Worm (Caenorhabditis elegans) whole organism, L4/young adult: ENCODE measurements around the gene mls-1.
"Not testable (repeated sequence)": the region's sequence is repeated elsewhere in the genome, so short reads cannot be mapped to it uniquely, and the experiment has no call there.

Source experiments
- W03F9.2 ChIP-seq: fragments of 150-350 bp; optimal IDR thresholded peaks from 2 replicates; lab custom pipeline; 2014; ENCODE audit warnings: missing biosample characterization, missing genetic modification characterization
- dao-5 ChIP-seq: sonication (generic microtip); optimal IDR thresholded peaks from 2 replicates; lab custom pipeline; 2016; ENCODE audit warnings: missing genotype, missing genetic modification characterization, moderate library complexity, missing compliant biosample characterization
- him-1 ChIP-seq: sonication (generic microtip); optimal IDR thresholded peaks from 2 replicates; lab custom pipeline; 2016; ENCODE audit warnings: missing genotype, missing genetic modification reagents, missing genetic modification characterization, missing compliant biosample characterization

DNA sequence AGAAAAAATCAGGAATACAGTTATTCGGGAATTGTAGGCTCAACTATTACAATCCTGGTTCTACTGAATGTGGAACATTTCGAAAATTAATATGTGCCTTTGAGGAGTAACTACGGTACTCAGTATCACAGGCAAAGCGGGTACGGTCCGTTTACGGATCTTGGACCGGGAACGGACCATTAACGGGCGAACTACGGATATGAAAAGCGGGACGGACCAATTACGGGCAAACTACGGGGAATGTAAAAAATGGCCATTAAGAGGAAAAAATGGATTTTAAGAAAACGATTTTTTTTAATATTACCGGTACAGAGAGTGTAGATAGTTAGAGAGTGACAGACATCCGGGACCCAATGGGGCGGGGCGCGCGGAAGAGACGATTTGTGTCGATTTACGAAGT lies 8.8 kb downstream of the mls-1 start, which contains the start of gene H14A12.5:
- TF ChIP-seq dao-5, him-1, W03F9.2: not testable (repeated sequence)
